Fruit fly (Drosophila melanogaster): Measurements from ENCODE around the gene Taf9.

The Taf9 gene

dm6 chrX:17878632-17879033, 36.7 kb downstream of the Taf9 start (continued):
- peak; percentile 26 for TF ChIP-seq dm (GFP tag; optimal IDR thresholded peaks at IDR 0.05)
- peak; percentile 36; the same call in 1 of the 2 replicates for TF ChIP-seq unc-4 (GFP tag; IDR thresholded peaks at IDR 0.05; ENCODE audit: partially characterized antibody)
- peak; percentile 41; the same call in 1 of the 2 replicates for TF ChIP-seq CG32532 (GFP tag; IDR thresholded peaks at IDR 0.05)
- TF ChIP-seq ro (GFP tag; IDR thresholded peaks at IDR 0.05), result no peak
- TF ChIP-seq CG12769 (tag; optimal IDR thresholded peaks at IDR 0.05), result peak; percentile 16
- TF ChIP-seq Taf1 (GFP tag; IDR thresholded peaks at IDR 0.05), result no peak
- TF ChIP-seq Adf1 (GFP tag; IDR thresholded peaks at IDR 0.05), result peak; percentile 69
- TF ChIP-seq CG10366 (GFP tag; IDR thresholded peaks at IDR 0.05), result no peak
- peak; percentile 48 for TF ChIP-seq sd (tag; optimal IDR thresholded peaks at IDR 0.05)
- 0 out of 3 replicates have a peak, but pooled peaks have one; percentile 14 for TF ChIP-seq CG34224 (GFP tag; IDR thresholded peaks at IDR 0.05; ENCODE audit: partially characterized antibody)

- TF ChIP-seq nom (GFP tag; optimal IDR thresholded peaks at IDR 0.05) (peak; percentile 77), Drgx (GFP tag; IDR thresholded peaks at IDR 0.05) (peak; percentile 36; the same call in 1 of the 2 replicates), hkb (optimal IDR thresholded peaks at IDR 0.05) (no peak), hkb (GFP tag; IDR thresholded peaks at IDR 0.05) (no peak), Hr51 (GFP tag; optimal IDR thresholded peaks at IDR 0.05) (peak in 1 of 2 experiments; percentile 7), lbe (GFP tag; optimal IDR thresholded peaks at IDR 0.05) (peak; percentile 65), CG17361 (GFP tag; IDR thresholded peaks at IDR 0.05) (no peak), bsh (GFP tag; optimal IDR thresholded peaks at IDR 0.05) (peak in 1 of 2 experiments; percentile 38), gem (tag; optimal IDR thresholded peaks at IDR 0.05) (peak; percentile 10), otp (GFP tag; IDR thresholded peaks at IDR 0.05) (no peak), row (GFP tag; IDR thresholded peaks at IDR 0.05) (peak; percentile 11; the same call in 1 of the 3 replicates), Ssrp (tag; optimal IDR thresholded peaks at IDR 0.05) (no peak), CG11504 (tag; optimal IDR thresholded peaks at IDR 0.05) (peak; percentile 3)
These were observed 37.4 kb downstream of the Taf9 start for dm6 chrX:17879211-17879897.

- TF ChIP-seq rib (GFP tag; IDR thresholded peaks at IDR 0.05) (peak; percentile 90), CG10267 (tag; optimal IDR thresholded peaks at IDR 0.05) (peak; percentile 72), chif (GFP tag; optimal IDR thresholded peaks at IDR 0.05) (peak; percentile 93), gce (GFP tag; IDR thresholded peaks at IDR 0.05) (peak; percentile 87), CG18764 (GFP tag; optimal IDR thresholded peaks at IDR 0.05) (peak; percentile 74), TFAM (GFP tag; optimal IDR thresholded peaks at IDR 0.05) (no peak), Tbp (GFP tag; optimal IDR thresholded peaks at IDR 0.05) (no peak), Fer3 (tag; optimal IDR thresholded peaks at IDR 0.05) (peak; percentile 95), kni (GFP tag; optimal IDR thresholded peaks at IDR 0.05) (peak; percentile 62), Stat92E (GFP tag; optimal IDR thresholded peaks at IDR 0.05) (peak in 1 of 3 experiments; percentile 84), aop (GFP tag; IDR thresholded peaks at IDR 0.05) (peak; percentile 84), Sox100B (GFP tag; optimal IDR thresholded peaks at IDR 0.05) (peak; percentile 82), h (optimal IDR thresholded peaks at IDR 0.05) (no peak), CG4404 (GFP tag; IDR thresholded peaks at IDR 0.05) (peak; percentile 90), al (GFP tag; IDR thresholded peaks at IDR 0.05) (peak; percentile 93), CG4617 (GFP tag; optimal IDR thresholded peaks at IDR 0.05; ENCODE audit: borderline replicate concordance) (peak; percentile 76), zf30C (GFP tag; optimal IDR thresholded peaks at IDR 0.05) (no peak), oc (tag; optimal IDR thresholded peaks at IDR 0.05) (peak; percentile 97), unpg (GFP tag; optimal IDR thresholded peaks at IDR 0.05) (peak; percentile 97), B-H1 (GFP tag; IDR thresholded peaks at IDR 0.05) (peak; percentile 93), CG2889 (GFP tag; IDR thresholded peaks at IDR 0.05) (peak; percentile 96), CG31224 (GFP tag; IDR thresholded peaks at IDR 0.05) (peak; percentile 87), CG2116 (GFP tag; optimal IDR thresholded peaks at IDR 0.05) (peak; percentile 50), H15 (GFP tag; IDR thresholded peaks at IDR 0.05) (peak; percentile 93)
These were observed 38.4 kb downstream of the Taf9 start for dm6 chrX:17880269-17880889.

All from whole organism, embryonic.